Fruit fly (Drosophila melanogaster) whole organism, embryonic: ENCODE measurements around the gene Dlip1.

Experiments
- B-H1 ChIP-seq: fragments of 200-800 bp; sonication (Bioruptor generic); IDR thresholded peaks from 3 replicates; pipeline ENCODE4 v1.3.6; 2022; ENCODE audit warnings: missing biosample characterization, missing genetic modification characterization
- Bteb2 ChIP-seq: fragments of 200-800 bp; sonication (Bioruptor generic); optimal IDR thresholded peaks from 2 replicates; lab custom pipeline; 2016; ENCODE audit warnings: missing biosample characterization, missing genetic modification characterization
- CG10431 ChIP-seq: fragments of 200-800 bp; sonication (Bioruptor generic); optimal IDR thresholded peaks from 3 replicates; lab custom pipeline; 2018; ENCODE audit warnings: missing biosample characterization, mild to moderate bottlenecking, missing genetic modification characterization
- CG10565 ChIP-seq: fragments of 200-800 bp; sonication (Bioruptor generic); optimal IDR thresholded peaks from 3 replicates; lab custom pipeline; 2016; ENCODE audit warnings: missing biosample characterization, mild to moderate bottlenecking, missing genetic modification characterization
- CG11695 ChIP-seq: fragments of 200-800 bp; sonication (Bioruptor generic); IDR thresholded peaks from 3 replicates; pipeline ENCODE4 v1.3.6; 2022; ENCODE audit warnings: missing biosample characterization, missing genetic modification characterization
- CG12104 ChIP-seq: fragments of 200-800 bp; sonication (Bioruptor generic); optimal IDR thresholded peaks from 3 replicates; lab custom pipeline; 2016; ENCODE audit warnings: missing biosample characterization, missing genetic modification characterization
- CG12236 ChIP-seq: fragments of 200-800 bp; sonication (Bioruptor generic); optimal IDR thresholded peaks from 2 replicates; lab custom pipeline; 2016; ENCODE audit warnings: missing biosample characterization, missing genetic modification characterization
- CG13287 ChIP-seq: fragments of 200-800 bp; sonication (Bioruptor generic); IDR thresholded peaks from 2 replicates; pipeline ENCODE4 v1.3.6; 2022; ENCODE audit warnings: missing biosample characterization, missing genetic modification characterization; ENCODE audit not compliant: partially characterized antibody
- CG15479 ChIP-seq: fragments of 200-800 bp; sonication (Bioruptor generic); optimal IDR thresholded peaks from 3 replicates; lab custom pipeline; 2019; ENCODE audit warnings: missing biosample characterization, mild to moderate bottlenecking, missing genetic modification characterization, moderate library complexity
- CG15601 ChIP-seq: fragments of 200-800 bp; sonication (Bioruptor generic); optimal IDR thresholded peaks from 3 replicates; lab custom pipeline; 2019; ENCODE audit warnings: missing biosample characterization, mild to moderate bottlenecking, missing genetic modification characterization, moderate library complexity
- CG1647 ChIP-seq: fragments of 200-800 bp; sonication (Bioruptor generic); optimal IDR thresholded peaks from 3 replicates; lab custom pipeline; 2016; ENCODE audit warnings: missing biosample characterization, missing genetic modification characterization
- CG16813 ChIP-seq: fragments of 200-800 bp; sonication (Bioruptor generic); IDR thresholded peaks from 3 replicates; pipeline ENCODE4 v1.3.6; 2022; ENCODE audit warnings: missing biosample characterization, missing genetic modification characterization; ENCODE audit not compliant: partially characterized antibody
- CG17328 ChIP-seq: fragments of 200-800 bp; sonication (Bioruptor generic); IDR thresholded peaks from 2 replicates; pipeline ENCODE4 v1.3.6; 2022; ENCODE audit warnings: missing biosample characterization, missing genetic modification characterization
- CG17361 ChIP-seq: fragments of 200-800 bp; sonication (Bioruptor generic); IDR thresholded peaks from 3 replicates; pipeline ENCODE4 v1.3.6; 2022; ENCODE audit warnings: missing biosample characterization, missing genetic modification characterization
- CG18599 ChIP-seq: fragments of 200-800 bp; sonication (Bioruptor generic); optimal IDR thresholded peaks from 3 replicates; lab custom pipeline; 2017; ENCODE audit warnings: missing biosample characterization, missing genetic modification characterization, mild to moderate bottlenecking, moderate library complexity, missing genetic modification reagents
- CG2129 ChIP-seq: fragments of 200-800 bp; sonication (Bioruptor generic); IDR thresholded peaks from 2 replicates; pipeline ENCODE4 v1.3.6; 2022; ENCODE audit warnings: missing biosample characterization, missing genetic modification characterization; ENCODE audit not compliant: partially characterized antibody
- CG3065 ChIP-seq: fragments of 200-800 bp; sonication (Bioruptor generic); optimal IDR thresholded peaks from 2 replicates; lab custom pipeline; 2016; ENCODE audit warnings: missing biosample characterization, missing genetic modification characterization
- CG6254 ChIP-seq: fragments of 200-800 bp; sonication (Bioruptor generic); optimal IDR thresholded peaks from 3 replicates; lab custom pipeline; 2017; ENCODE audit warnings: mild to moderate bottlenecking, missing biosample characterization, missing genetic modification reagents, missing genetic modification characterization
- CG6272 ChIP-seq: fragments of 200-800 bp; sonication (Bioruptor generic); IDR thresholded peaks from 2 replicates; pipeline ENCODE4 v1.3.6; 2022; ENCODE audit warnings: missing biosample characterization, missing genetic modification characterization
- CG8359 ChIP-seq: fragments of 200-800 bp; sonication (Bioruptor generic); optimal IDR thresholded peaks from 2 replicates; lab custom pipeline; 2017; ENCODE audit warnings: missing biosample characterization, mild to moderate bottlenecking, missing genetic modification characterization, borderline replicate concordance
- CG8924 ChIP-seq: fragments of 200-800 bp; optimal IDR thresholded peaks from 3 replicates; lab custom pipeline; 2019; ENCODE audit warnings: missing biosample characterization, mild to moderate bottlenecking, missing genetic modification characterization, moderate library complexity
- CG9609 ChIP-seq: fragments of 200-800 bp; sonication (Bioruptor generic); optimal IDR thresholded peaks from 3 replicates; lab custom pipeline; 2016; ENCODE audit warnings: missing biosample characterization, missing genetic modification characterization
- Dek ChIP-seq: fragments of 200-800 bp; sonication (Bioruptor generic); optimal IDR thresholded peaks from 3 replicates; lab custom pipeline; 2019; ENCODE audit warnings: missing biosample characterization, mild to moderate bottlenecking, missing genetic modification characterization, moderate library complexity
- Dp ChIP-seq: fragments of 200-800 bp; sonication (Bioruptor generic); optimal IDR thresholded peaks from 2 replicates; lab custom pipeline; 2018; ENCODE audit warnings: missing biosample characterization, mild to moderate bottlenecking, missing genetic modification characterization, moderate library complexity
- Drgx ChIP-seq: fragments of 200-800 bp; sonication (Bioruptor generic); IDR thresholded peaks from 2 replicates; pipeline ENCODE4 v1.3.6; 2022; ENCODE audit warnings: missing biosample characterization, missing genetic modification characterization
- MESR4 ChIP-seq: fragments of 200-800 bp; sonication (Bioruptor generic); optimal IDR thresholded peaks from 2 replicates; lab custom pipeline; 2018; ENCODE audit warnings: missing biosample characterization, mild to moderate bottlenecking, missing genetic modification characterization, moderate library complexity
- Mrtf ChIP-seq: fragments of 200-800 bp; sonication (Bioruptor generic); IDR thresholded peaks from 3 replicates; pipeline ENCODE4 v1.3.6; 2022; ENCODE audit warnings: missing biosample characterization, missing genetic modification characterization
- NFAT ChIP-seq: fragments of 200-800 bp; sonication (Bioruptor generic); IDR thresholded peaks from 2 replicates; pipeline ENCODE4 v1.3.6; 2022; ENCODE audit warnings: missing biosample characterization, missing genetic modification characterization
- Vsx1 ChIP-seq: fragments of 200-800 bp; sonication (Bioruptor generic); optimal IDR thresholded peaks from 2 replicates; lab custom pipeline; 2017; ENCODE audit warnings: missing biosample characterization, mild to moderate bottlenecking, missing genetic modification characterization, missing genetic modification reagents
- al ChIP-seq: fragments of 200-800 bp; sonication (Bioruptor generic); IDR thresholded peaks from 2 replicates; pipeline ENCODE4 v1.3.6; 2022; ENCODE audit warnings: missing biosample characterization, missing genetic modification characterization
- amos ChIP-seq: fragments of 200-800 bp; sonication (Bioruptor generic); IDR thresholded peaks from 2 replicates; pipeline ENCODE4 v1.3.6; 2022; ENCODE audit warnings: missing biosample characterization, missing genetic modification characterization; ENCODE audit not compliant: partially characterized antibody
- br ChIP-seq: fragments of >200 bp; optimal IDR thresholded peaks from 2 replicates; lab custom pipeline; 2017
- cato ChIP-seq: fragments of 200-800 bp; sonication (Bioruptor generic); optimal IDR thresholded peaks from 2 replicates; lab custom pipeline; 2016; ENCODE audit warnings: missing biosample characterization, missing genetic modification characterization, borderline replicate concordance
- danr ChIP-seq: fragments of 200-800 bp; sonication (Bioruptor generic); IDR thresholded peaks from 2 replicates; pipeline ENCODE4 v1.3.6; 2022; ENCODE audit warnings: missing biosample characterization, missing genetic modification characterization
- fd102C ChIP-seq: fragments of 200-800 bp; sonication (Bioruptor generic); optimal IDR thresholded peaks from 2 replicates; lab custom pipeline; 2018; ENCODE audit warnings: missing biosample characterization, mild to moderate bottlenecking, missing genetic modification characterization, moderate library complexity
- fu2 ChIP-seq: fragments of 200-800 bp; sonication (Bioruptor generic); optimal IDR thresholded peaks from 2 replicates; lab custom pipeline; 2016; ENCODE audit warnings: missing biosample characterization, missing genetic modification characterization
- gce ChIP-seq: fragments of 200-800 bp; sonication (Bioruptor generic); IDR thresholded peaks from 3 replicates; pipeline ENCODE4 v1.3.6; 2022; ENCODE audit warnings: missing biosample characterization, missing genetic modification characterization
- gro ChIP-seq: fragments of 200-800 bp; sonication (Bioruptor generic); optimal IDR thresholded peaks from 2 replicates; lab custom pipeline; 2016; ENCODE audit warnings: missing biosample characterization, missing genetic modification characterization
- jing ChIP-seq: fragments of 200-800 bp; sonication (Bioruptor generic); optimal IDR thresholded peaks from 2 replicates; lab custom pipeline; 2018; ENCODE audit warnings: missing biosample characterization, mild to moderate bottlenecking, missing genetic modification characterization
- lmd ChIP-seq: fragments of 200-800 bp; sonication (Bioruptor generic); IDR thresholded peaks from 2 replicates; pipeline ENCODE4 v1.3.6; 2022; ENCODE audit warnings: missing biosample characterization, missing genetic modification characterization
- maf-S ChIP-seq: fragments of 200-800 bp; sonication (Bioruptor generic); optimal IDR thresholded peaks from 2 replicates; lab custom pipeline; 2016; ENCODE audit warnings: missing biosample characterization, missing genetic modification characterization
- pan ChIP-seq, 4 experiments: fragments of >200 bp in 3 of 4; fragments of 200-800 bp in 1 of 4; sonication (Bioruptor generic) in 1 of 4; optimal IDR thresholded peaks in 3 of 4; IDR thresholded peaks in 1 of 4; 2 replicates each; pipeline versions ENCODE4 v1.3.6 to Lab custom; 2017 to 2022; ENCODE audit warnings: missing biosample characterization in 2 of 4, missing genetic modification characterization in 2 of 4, mixed read lengths in 1 of 4
- pb ChIP-seq: fragments of 200-800 bp; sonication (Bioruptor generic); optimal IDR thresholded peaks from 3 replicates; lab custom pipeline; 2016; ENCODE audit warnings: missing biosample characterization, missing genetic modification characterization
- pros ChIP-seq: fragments of 200-800 bp; sonication (Bioruptor generic); optimal IDR thresholded peaks from 3 replicates; lab custom pipeline; 2019; ENCODE audit warnings: missing biosample characterization, mild to moderate bottlenecking, missing genetic modification characterization, moderate library complexity
- schlank ChIP-seq: fragments of 200-800 bp; sonication (Bioruptor generic); optimal IDR thresholded peaks from 2 replicates; lab custom pipeline; 2018; ENCODE audit warnings: missing biosample characterization, mild to moderate bottlenecking, missing genetic modification characterization
- wor ChIP-seq: fragments of 200-800 bp; sonication (Bioruptor generic); IDR thresholded peaks from 2 replicates; pipeline ENCODE4 v1.3.6; 2022; ENCODE audit warnings: missing biosample characterization, missing genetic modification characterization
- yki ChIP-seq: fragments of >200 bp; optimal IDR thresholded peaks from 3 replicates; lab custom pipeline; 2018
- z ChIP-seq: fragments of 200-800 bp; sonication (Bioruptor generic); IDR thresholded peaks from 3 replicates; pipeline ENCODE4 v1.3.6; 2022; ENCODE audit warnings: missing biosample characterization, missing genetic modification characterization

Gene Dlip1

DNA sequence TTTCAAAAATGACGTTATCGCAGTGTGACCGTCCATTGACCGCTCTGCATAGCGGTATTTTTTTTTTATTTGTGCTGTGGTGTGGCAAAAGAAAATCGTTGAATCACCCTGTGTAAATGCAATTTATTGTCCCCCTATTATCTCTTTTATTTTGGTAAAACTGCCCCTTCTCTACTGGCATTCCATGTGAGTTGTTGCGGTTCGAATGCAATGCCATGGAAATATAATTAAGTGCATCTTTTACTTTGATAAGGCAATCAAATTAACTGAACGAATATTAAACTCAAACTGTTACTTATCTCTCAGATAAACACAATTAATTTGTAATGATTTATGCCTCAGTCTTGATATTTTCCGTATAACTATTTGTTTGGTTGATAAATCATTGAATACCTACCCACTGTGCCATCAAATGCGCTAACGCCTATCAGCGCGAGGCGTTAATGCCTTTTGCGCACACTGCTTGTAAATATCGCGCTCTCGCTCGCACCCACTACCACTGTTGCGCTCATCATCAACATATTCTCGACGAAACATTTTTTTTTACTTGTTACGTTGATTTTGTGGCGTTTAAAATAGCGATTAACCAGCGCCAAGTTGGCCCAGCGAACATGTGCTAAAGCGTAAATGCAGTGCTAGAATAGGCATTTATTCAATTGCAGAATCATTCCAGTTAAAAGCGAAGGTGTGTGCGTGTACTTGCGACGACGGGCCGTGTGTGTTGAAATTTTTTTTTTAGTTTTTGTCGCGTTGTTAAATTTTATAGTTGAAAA is 49.2 kb upstream of the Dlip1 start:
- TF ChIP-seq CG12104 (GFP tag; lab: Kevin White, UChicago), result peak; percentile 61
- peak; percentile 77 for TF ChIP-seq CG17361 (GFP tag; lab: Robert Waterston, UW)
- no peak for TF ChIP-seq fd102C
- no peak for TF ChIP-seq fu2
- TF ChIP-seq CG13287 (GFP tag; lab: Robert Waterston, UW), result no peak
- peak; percentile 45 for TF ChIP-seq CG9609 (GFP tag; lab: Kevin White, UChicago)
- TF ChIP-seq CG6272 (GFP tag; lab: Robert Waterston, UW), result no peak; the same call in 1 of the 2 replicates
- 0 out of 2 replicates have a peak, but pooled peaks have one; percentile 24 for TF ChIP-seq al (GFP tag; lab: Robert Waterston, UW)
- TF ChIP-seq z, result no peak
- TF ChIP-seq CG6254 (GFP tag; lab: Kevin White, UChicago), result peak; percentile 98
- no peak for TF ChIP-seq pros (GFP tag; lab: Kevin White, UChicago)
- no peak for TF ChIP-seq pan (optimal IDR thresholded peaks at IDR 0.05; lab: Kevin White, UChicago)
- TF ChIP-seq pan (GFP tag; optimal IDR thresholded peaks at IDR 0.05 in 1 of 2, IDR thresholded peaks at IDR 0.05 in 1 of 2), result peak in 1 of 2 experiments; percentile 44
- peak; percentile 50 for TF ChIP-seq pb
- no peak for TF ChIP-seq schlank (tag; lab: Kevin White, UChicago)
- no peak for TF ChIP-seq CG3065 (GFP tag; lab: Kevin White, UChicago)
- TF ChIP-seq gce (GFP tag; lab: Robert Waterston, UW), result no peak
- no peak for TF ChIP-seq CG8359 (GFP tag; lab: Kevin White, UChicago)
- peak; percentile 53 for TF ChIP-seq Drgx (GFP tag; lab: Robert Waterston, UW)
- TF ChIP-seq CG8924 (tag; lab: Kevin White, UChicago), result peak; percentile 61
- no peak for TF ChIP-seq amos (GFP tag; lab: Robert Waterston, UW)
- no peak for TF ChIP-seq yki (lab: Kevin White, UChicago)
- TF ChIP-seq B-H1 (GFP tag; lab: Robert Waterston, UW), result peak; percentile 28; the same call in 1 of the 3 replicates
- peak; percentile 26 for TF ChIP-seq Bteb2 (GFP tag; lab: Kevin White, UChicago)
- TF ChIP-seq CG1647 (GFP tag; lab: Kevin White, UChicago), result no peak
- TF ChIP-seq CG10431 (GFP tag; lab: Kevin White, UChicago), result no peak
- TF ChIP-seq Dek (tag; lab: Kevin White, UChicago), result peak; percentile 37
- peak; percentile 52 for TF ChIP-seq maf-S (GFP tag; lab: Kevin White, UChicago)
- TF ChIP-seq CG15601 (tag; lab: Kevin White, UChicago), result peak; percentile 31
- no peak for TF ChIP-seq Vsx1
- peak; percentile 75 for TF ChIP-seq CG15479 (GFP tag; lab: Kevin White, UChicago)
- TF ChIP-seq CG10565 (GFP tag; lab: Kevin White, UChicago), result no peak
- TF ChIP-seq jing (GFP tag; lab: Kevin White, UChicago), result peak; percentile 43
- TF ChIP-seq Dp, result peak; percentile 53
- peak; percentile 43; the same call in 1 of the 2 replicates for TF ChIP-seq danr (GFP tag; lab: Robert Waterston, UW)
- no peak for TF ChIP-seq br (lab: Kevin White, UChicago)
- TF ChIP-seq cato (GFP tag; lab: Kevin White, UChicago), result peak; percentile 45
- TF ChIP-seq gro (GFP tag; lab: Kevin White, UChicago), result peak; percentile 56
- TF ChIP-seq CG2129 (GFP tag; lab: Robert Waterston, UW), result no peak
- no peak for TF ChIP-seq CG17328 (GFP tag; lab: Robert Waterston, UW)
- peak; percentile 40; the same call in 1 of the 3 replicates for TF ChIP-seq CG11695 (GFP tag; lab: Robert Waterston, UW)
- no peak for TF ChIP-seq wor (GFP tag; lab: Robert Waterston, UW)
- peak; percentile 44 for TF ChIP-seq lmd
- peak; percentile 38 for TF ChIP-seq CG18599 (GFP tag; lab: Kevin White, UChicago)
- TF ChIP-seq CG16813 (GFP tag; lab: Robert Waterston, UW), result 0 out of 3 replicates have a peak, but pooled peaks have one; percentile 15
- no peak for TF ChIP-seq Mrtf (GFP tag; lab: Robert Waterston, UW)
- peak; percentile 55 for TF ChIP-seq MESR4 (GFP tag; lab: Kevin White, UChicago)
- TF ChIP-seq CG12236 (GFP tag; lab: Kevin White, UChicago), result peak; percentile 40
- TF ChIP-seq NFAT, result no peak
